Fruit fly (Drosophila melanogaster) whole organism, embryonic: ENCODE measurements around the gene Tsf2.

Experiments used
- Adf1 ChIP-seq: fragments of 200-800 bp; sonication (Bioruptor generic); IDR thresholded peaks from 2 replicates; pipeline ENCODE4 v1.3.6; 2022; ENCODE audit warnings: missing biosample characterization, missing genetic modification characterization
- CG10209 ChIP-seq: fragments of 200-800 bp; sonication (Bioruptor generic); optimal IDR thresholded peaks from 3 replicates; lab custom pipeline; 2017; ENCODE audit warnings: missing biosample characterization, mild to moderate bottlenecking, missing genetic modification characterization, missing genetic modification reagents
- CG12769 ChIP-seq: fragments of 200-800 bp; sonication (Bioruptor generic); optimal IDR thresholded peaks from 2 replicates; lab custom pipeline; 2019; ENCODE audit warnings: missing biosample characterization, mild to moderate bottlenecking, missing genetic modification characterization, moderate library complexity
- CG14014 ChIP-seq: fragments of 200-800 bp; sonication (Bioruptor generic); IDR thresholded peaks from 2 replicates; pipeline ENCODE4 v1.3.6; 2022; ENCODE audit warnings: missing biosample characterization, missing genetic modification characterization
- CG14667 ChIP-seq: fragments of 200-800 bp; sonication (Bioruptor generic); IDR thresholded peaks from 2 replicates; pipeline ENCODE4 v1.3.6; 2022; ENCODE audit warnings: missing biosample characterization, missing genetic modification characterization
- CG16815 ChIP-seq: fragments of 200-800 bp; sonication (Bioruptor generic); optimal IDR thresholded peaks from 3 replicates; lab custom pipeline; 2017; ENCODE audit warnings: missing biosample characterization, mild to moderate bottlenecking, missing genetic modification characterization
- CG17361 ChIP-seq: fragments of 200-800 bp; sonication (Bioruptor generic); IDR thresholded peaks from 3 replicates; pipeline ENCODE4 v1.3.6; 2022; ENCODE audit warnings: missing biosample characterization, missing genetic modification characterization
- CG17568 ChIP-seq: fragments of 200-800 bp; sonication (Bioruptor generic); optimal IDR thresholded peaks from 2 replicates; lab custom pipeline; 2018; ENCODE audit warnings: missing biosample characterization, mild to moderate bottlenecking, missing genetic modification characterization, moderate library complexity
- CG1832 ChIP-seq: fragments of 200-800 bp; sonication (Bioruptor generic); optimal IDR thresholded peaks from 2 replicates; lab custom pipeline; 2017; ENCODE audit warnings: missing biosample characterization, mild to moderate bottlenecking, missing genetic modification characterization, inconsistent platforms
- CG18764 ChIP-seq: fragments of 200-800 bp; sonication (Bioruptor generic); optimal IDR thresholded peaks from 3 replicates; lab custom pipeline; 2016; ENCODE audit warnings: missing biosample characterization, missing genetic modification characterization
- CG2116 ChIP-seq: fragments of 200-800 bp; sonication (Bioruptor generic); optimal IDR thresholded peaks from 3 replicates; lab custom pipeline; 2018; ENCODE audit warnings: missing biosample characterization, mild to moderate bottlenecking, missing genetic modification characterization
- CG2889 ChIP-seq: fragments of 200-800 bp; sonication (Bioruptor generic); IDR thresholded peaks from 3 replicates; pipeline ENCODE4 v1.3.6; 2022; ENCODE audit warnings: missing biosample characterization, missing genetic modification characterization
- CG31224 ChIP-seq: fragments of 200-800 bp; sonication (Bioruptor generic); IDR thresholded peaks from 2 replicates; pipeline ENCODE4 v1.3.6; 2022; ENCODE audit warnings: missing biosample characterization, missing genetic modification characterization
- CG31388 ChIP-seq: fragments of 200-800 bp; sonication (Bioruptor generic); optimal IDR thresholded peaks from 2 replicates; lab custom pipeline; 2016; ENCODE audit warnings: missing biosample characterization, missing genetic modification characterization
- CG4707 ChIP-seq: fragments of 200-800 bp; sonication (Bioruptor generic); optimal IDR thresholded peaks from 2 replicates; lab custom pipeline; 2018; ENCODE audit warnings: missing biosample characterization, mild to moderate bottlenecking, missing genetic modification characterization, moderate library complexity
- CG5180 ChIP-seq: fragments of 200-800 bp; sonication (Bioruptor generic); optimal IDR thresholded peaks from 3 replicates; lab custom pipeline; 2017; ENCODE audit warnings: missing biosample characterization, missing genetic modification characterization, mild to moderate bottlenecking, moderate library complexity, missing genetic modification reagents
- CG6272 ChIP-seq: fragments of 200-800 bp; sonication (Bioruptor generic); IDR thresholded peaks from 2 replicates; pipeline ENCODE4 v1.3.6; 2022; ENCODE audit warnings: missing biosample characterization, missing genetic modification characterization
- CG7987 ChIP-seq: fragments of 200-800 bp; sonication (Bioruptor generic); optimal IDR thresholded peaks from 2 replicates; lab custom pipeline; 2018; ENCODE audit warnings: missing biosample characterization, mild to moderate bottlenecking, missing genetic modification characterization, moderate library complexity
- CG8388 ChIP-seq: fragments of 200-800 bp; sonication (Bioruptor generic); optimal IDR thresholded peaks from 2 replicates; lab custom pipeline; 2019; ENCODE audit warnings: missing biosample characterization, mild to moderate bottlenecking, missing genetic modification characterization, moderate library complexity
- CG8765 ChIP-seq: fragments of 200-800 bp; sonication (Bioruptor generic); IDR thresholded peaks from 2 replicates; pipeline ENCODE4 v1.3.6; 2022; ENCODE audit warnings: missing biosample characterization, missing genetic modification characterization
- CHES-1-like ChIP-seq: fragments of 200-800 bp; sonication (Bioruptor generic); optimal IDR thresholded peaks from 2 replicates; lab custom pipeline; 2016; ENCODE audit warnings: missing biosample characterization, missing genetic modification characterization
- CTCF ChIP-seq: fragments of 200-800 bp; sonication (Bioruptor generic); optimal IDR thresholded peaks from 2 replicates; lab custom pipeline; 2017; ENCODE audit warnings: missing biosample characterization, mild to moderate bottlenecking, missing genetic modification characterization, moderate library complexity
- CoRest ChIP-seq: fragments of 200-800 bp; sonication (Bioruptor generic); optimal IDR thresholded peaks from 3 replicates; lab custom pipeline; 2018; ENCODE audit warnings: missing biosample characterization, mild to moderate bottlenecking, missing genetic modification characterization, moderate library complexity
- D ChIP-seq, 2 experiments: fragments of 200-800 bp in 1 of 2; fragments of >200 bp in 1 of 2; sonication (Bioruptor generic) in 1 of 2; optimal IDR thresholded peaks; 2 replicates in 1 of 2; 3 replicates in 1 of 2; lab custom pipeline; 2017; ENCODE audit warnings: mild to moderate bottlenecking in 1 of 2, missing biosample characterization in 1 of 2, missing genetic modification characterization in 1 of 2, missing genetic modification reagents in 1 of 2
- Dref ChIP-seq: fragments of 200-800 bp; sonication (Bioruptor generic); IDR thresholded peaks from 2 replicates; pipeline ENCODE4 v1.3.6; 2022; ENCODE audit warnings: missing biosample characterization, missing genetic modification characterization
- Drgx ChIP-seq: fragments of 200-800 bp; sonication (Bioruptor generic); IDR thresholded peaks from 2 replicates; pipeline ENCODE4 v1.3.6; 2022; ENCODE audit warnings: missing biosample characterization, missing genetic modification characterization
- HHEX ChIP-seq: fragments of 200-800 bp; sonication (Bioruptor generic); optimal IDR thresholded peaks from 3 replicates; lab custom pipeline; 2017; ENCODE audit warnings: missing biosample characterization, mild to moderate bottlenecking, missing genetic modification characterization, missing genetic modification reagents
- HLHmδ ChIP-seq: fragments of 200-800 bp; sonication (Bioruptor generic); optimal IDR thresholded peaks from 2 replicates; lab custom pipeline; 2018; ENCODE audit warnings: missing biosample characterization, mild to moderate bottlenecking, missing genetic modification characterization, moderate library complexity
- Hand ChIP-seq: fragments of 200-800 bp; sonication (Bioruptor generic); optimal IDR thresholded peaks from 2 replicates; lab custom pipeline; 2017; ENCODE audit warnings: mild to moderate bottlenecking, missing biosample characterization, missing genetic modification reagents, missing genetic modification characterization
- Mad ChIP-seq: fragments of 200-800 bp; sonication (Bioruptor generic); optimal IDR thresholded peaks from 2 replicates; lab custom pipeline; 2016; ENCODE audit warnings: missing biosample characterization, missing genetic modification characterization
- Max ChIP-seq: fragments of 200-800 bp; sonication (Bioruptor generic); optimal IDR thresholded peaks from 2 replicates; lab custom pipeline; 2016; ENCODE audit warnings: missing biosample characterization, mild to moderate bottlenecking, missing genetic modification characterization
- Med ChIP-seq: fragments of 200-800 bp; sonication (Bioruptor generic); peaks from one replicate; lab custom pipeline; 2016; ENCODE audit warnings: missing biosample characterization, missing genetic modification characterization, mild to moderate bottlenecking, inconsistent platforms, moderate library complexity
- NK7.1 ChIP-seq: fragments of 200-800 bp; sonication (Bioruptor generic); optimal IDR thresholded peaks from 3 replicates; lab custom pipeline; 2016; ENCODE audit warnings: missing biosample characterization, missing genetic modification characterization
- Side ChIP-seq: fragments of 200-800 bp; sonication (Bioruptor generic); optimal IDR thresholded peaks from 2 replicates; lab custom pipeline; 2016; ENCODE audit warnings: missing biosample characterization, missing genetic modification characterization
- Sry-β ChIP-seq: fragments of 200-800 bp; sonication (Bioruptor generic); optimal IDR thresholded peaks from 2 replicates; lab custom pipeline; 2018; ENCODE audit warnings: missing biosample characterization, mild to moderate bottlenecking, missing genetic modification characterization, moderate library complexity
- ab ChIP-seq: fragments of 200-800 bp; sonication (Bioruptor generic); optimal IDR thresholded peaks from 2 replicates; lab custom pipeline; 2016; ENCODE audit warnings: missing biosample characterization, missing genetic modification characterization
- ac ChIP-seq: fragments of 200-800 bp; sonication (Bioruptor generic); optimal IDR thresholded peaks from 3 replicates; lab custom pipeline; 2017; ENCODE audit warnings: missing biosample characterization, mild to moderate bottlenecking, missing genetic modification characterization
- br ChIP-seq: fragments of >200 bp; optimal IDR thresholded peaks from 2 replicates; lab custom pipeline; 2017
- dati ChIP-seq: fragments of 200-800 bp; sonication (Bioruptor generic); IDR thresholded peaks from 2 replicates; pipeline ENCODE4 v1.3.6; 2022; ENCODE audit warnings: missing biosample characterization, missing genetic modification characterization
- dm ChIP-seq: fragments of 200-800 bp; sonication (Bioruptor generic); optimal IDR thresholded peaks from 3 replicates; lab custom pipeline; 2016; ENCODE audit warnings: missing biosample characterization, missing genetic modification characterization
- dmrt99B ChIP-seq: fragments of 200-800 bp; sonication (Bioruptor generic); optimal IDR thresholded peaks from 2 replicates; lab custom pipeline; 2018; ENCODE audit warnings: missing biosample characterization, mild to moderate bottlenecking, missing genetic modification characterization, moderate library complexity
- en ChIP-seq: fragments of 200-800 bp; sonication (Bioruptor generic); optimal IDR thresholded peaks from 2 replicates; lab custom pipeline; 2016; ENCODE audit warnings: missing biosample characterization, missing genetic modification characterization
- gem ChIP-seq: fragments of 200-800 bp; sonication (Bioruptor generic); optimal IDR thresholded peaks from 2 replicates; lab custom pipeline; 2019; ENCODE audit warnings: missing biosample characterization, mild to moderate bottlenecking, missing genetic modification characterization, moderate library complexity
- ham ChIP-seq: fragments of 200-800 bp; sonication (Bioruptor generic); IDR thresholded peaks from 2 replicates; pipeline ENCODE4 v1.3.6; 2022; ENCODE audit warnings: missing biosample characterization, missing genetic modification characterization
- lbe ChIP-seq: fragments of 200-800 bp; sonication (Bioruptor generic); optimal IDR thresholded peaks from 2 replicates; lab custom pipeline; 2016; ENCODE audit warnings: missing biosample characterization, mild to moderate bottlenecking, missing genetic modification characterization
- row ChIP-seq: fragments of 200-800 bp; sonication (Bioruptor generic); IDR thresholded peaks from 3 replicates; pipeline ENCODE4 v1.3.6; 2022; ENCODE audit warnings: missing biosample characterization, missing genetic modification characterization
- sr ChIP-seq: fragments of 200-800 bp; sonication (Bioruptor generic); IDR thresholded peaks from 3 replicates; pipeline ENCODE4 v1.3.6; 2022; ENCODE audit warnings: missing biosample characterization, missing genetic modification characterization
- ssp ChIP-seq: fragments of 200-800 bp; sonication (Bioruptor generic); IDR thresholded peaks from 2 replicates; pipeline ENCODE4 v1.3.6; 2022; ENCODE audit warnings: missing biosample characterization, missing genetic modification characterization
- sug ChIP-seq: fragments of 200-800 bp; optimal IDR thresholded peaks from 2 replicates; lab custom pipeline; 2019; ENCODE audit warnings: missing biosample characterization, mild to moderate bottlenecking, missing genetic modification characterization, moderate library complexity
- tgo ChIP-seq: fragments of 200-800 bp; sonication (Bioruptor generic); IDR thresholded peaks from 3 replicates; pipeline ENCODE4 v1.3.6; 2022; ENCODE audit warnings: missing biosample characterization, missing genetic modification characterization
- tio ChIP-seq: fragments of 200-800 bp; sonication (Bioruptor generic); optimal IDR thresholded peaks from 2 replicates; lab custom pipeline; 2017; ENCODE audit warnings: missing biosample characterization, missing genetic modification characterization, inconsistent platforms
- toy ChIP-seq: fragments of 200-800 bp; sonication (Bioruptor generic); IDR thresholded peaks from 2 replicates; pipeline ENCODE4 v1.3.6; 2022; ENCODE audit warnings: missing biosample characterization, missing genetic modification characterization
- tx ChIP-seq: fragments of 200-800 bp; sonication (Bioruptor generic); optimal IDR thresholded peaks from 2 replicates; lab custom pipeline; 2016; ENCODE audit warnings: missing biosample characterization, missing genetic modification characterization

Gene Tsf2

dm6 chr3L:12482246-12482645 lies 51.3 kb downstream of the Tsf2 start, which contains the start of gene CG33725 (continued):
- no peak for TF ChIP-seq CG5180 (GFP tag; lab: Kevin White, UChicago)
- TF ChIP-seq Side, result no peak
- no peak for TF ChIP-seq CG2889
- TF ChIP-seq en (GFP tag; lab: Kevin White, UChicago), result no peak
- TF ChIP-seq Hand (GFP tag; lab: Kevin White, UChicago), result no peak
- no peak for TF ChIP-seq Dref (GFP tag; lab: Robert Waterston, UW)
- TF ChIP-seq ham, result no peak
- TF ChIP-seq CG17568 (GFP tag; lab: Kevin White, UChicago), result no peak
- TF ChIP-seq CTCF, result no peak
- no peak for TF ChIP-seq CHES-1-like (GFP tag; lab: Kevin White, UChicago)
- no peak for TF ChIP-seq Sry-β (GFP tag; lab: Kevin White, UChicago)
- TF ChIP-seq NK7.1 (GFP tag; lab: Kevin White, UChicago), result no peak
- no peak for TF ChIP-seq tx
- no peak for TF ChIP-seq D (optimal IDR thresholded peaks at IDR 0.05; lab: Kevin White, UChicago)
- no peak for TF ChIP-seq D (GFP tag; optimal IDR thresholded peaks at IDR 0.05; lab: Kevin White, UChicago)
- 0 out of 3 replicates have a peak, but pooled peaks have one; percentile 26 for TF ChIP-seq tgo (GFP tag; lab: Robert Waterston, UW)
- TF ChIP-seq CG6272 (GFP tag; lab: Robert Waterston, UW), result no peak
- TF ChIP-seq CG31224 (GFP tag; lab: Robert Waterston, UW), result no peak
- TF ChIP-seq CG16815, result no peak
- TF ChIP-seq Drgx (GFP tag; lab: Robert Waterston, UW), result peak; percentile 30; the same call in 1 of the 2 replicates
- TF ChIP-seq dmrt99B (tag; lab: Kevin White, UChicago), result no peak
- no peak for TF ChIP-seq CG14667 (GFP tag; lab: Robert Waterston, UW)
- no peak for TF ChIP-seq CG17361 (GFP tag; lab: Robert Waterston, UW)
- TF ChIP-seq br (lab: Kevin White, UChicago), result no peak
- no peak for TF ChIP-seq Adf1 (GFP tag; lab: Robert Waterston, UW)
- TF ChIP-seq ac (GFP tag; lab: Kevin White, UChicago), result no peak
- TF ChIP-seq row (GFP tag; lab: Robert Waterston, UW), result no peak
- TF ChIP-seq CoRest (tag; lab: Kevin White, UChicago), result no peak
- TF ChIP-seq CG14014 (GFP tag; lab: Robert Waterston, UW), result peak; percentile 28; the same call in 1 of the 2 replicates
- TF ChIP-seq CG8765, result 0 out of 2 replicates have a peak, but pooled peaks have one; percentile 26
- TF ChIP-seq ssp (GFP tag; lab: Robert Waterston, UW), result no peak
- TF ChIP-seq Med (GFP tag; lab: Kevin White, UChicago), result peak; percentile 87
- TF ChIP-seq CG8388 (GFP tag; lab: Kevin White, UChicago), result no peak
- TF ChIP-seq tio, result no peak
- peak; percentile 55 for TF ChIP-seq HLHmδ (GFP tag; lab: Kevin White, UChicago)
- no peak for TF ChIP-seq CG2116 (GFP tag; lab: Kevin White, UChicago)
- TF ChIP-seq dati (GFP tag; lab: Robert Waterston, UW), result no peak
- no peak for TF ChIP-seq CG10209 (GFP tag; lab: Kevin White, UChicago)
- no peak for TF ChIP-seq CG31388
- no peak for TF ChIP-seq ab
- no peak for TF ChIP-seq CG4707 (GFP tag; lab: Kevin White, UChicago)
- no peak for TF ChIP-seq CG18764
- TF ChIP-seq toy (GFP tag; lab: Robert Waterston, UW), result no peak
- no peak for TF ChIP-seq CG1832 (GFP tag; lab: Kevin White, UChicago)
- TF ChIP-seq sug, result no peak
- TF ChIP-seq HHEX (GFP tag; lab: Kevin White, UChicago), result no peak
- TF ChIP-seq sr (GFP tag; lab: Robert Waterston, UW), result no peak
- TF ChIP-seq Max (GFP tag; lab: Kevin White, UChicago), result no peak
- peak; percentile 35 for TF ChIP-seq CG7987 (GFP tag; lab: Kevin White, UChicago)
- peak; percentile 34 for TF ChIP-seq CG12769
- no peak for TF ChIP-seq Mad (GFP tag; lab: Kevin White, UChicago)
- no peak for TF ChIP-seq lbe (GFP tag; lab: Kevin White, UChicago)
- no peak for TF ChIP-seq gem (tag; lab: Kevin White, UChicago)
- TF ChIP-seq dm (GFP tag; lab: Kevin White, UChicago), result no peak
